Fruit fly (Drosophila melanogaster) whole organism, pupa: ENCODE results near the gene Gr93a.

Source experiments
- CG10348 ChIP-seq: fragments of 200-800 bp; sonication (Bioruptor generic); IDR thresholded peaks from 2 replicates; pipeline ENCODE4 v1.3.6; 2022; ENCODE audit warnings: missing biosample characterization, missing genetic modification characterization
- CG12605 ChIP-seq: fragments of 200-800 bp; sonication (Bioruptor generic); IDR thresholded peaks from 2 replicates; pipeline ENCODE4 v1.3.6; 2022; ENCODE audit warnings: missing biosample characterization, missing genetic modification characterization
- CG13204 ChIP-seq: fragments of 200-800 bp; sonication (Bioruptor generic); optimal IDR thresholded peaks from 2 replicates; lab custom pipeline; 2018; ENCODE audit warnings: missing biosample characterization, mild to moderate bottlenecking, missing genetic modification characterization, moderate library complexity
- CG14655 ChIP-seq: fragments of 200-800 bp; sonication (Bioruptor generic); optimal IDR thresholded peaks from 3 replicates; lab custom pipeline; 2017; ENCODE audit warnings: mild to moderate bottlenecking, missing biosample characterization, missing genetic modification reagents, missing genetic modification characterization
- CG15710 ChIP-seq: fragments of 200-800 bp; sonication (Bioruptor generic); optimal IDR thresholded peaks from 2 replicates; lab custom pipeline; 2018; ENCODE audit warnings: missing biosample characterization, mild to moderate bottlenecking, missing genetic modification characterization, moderate library complexity
- CG17806 ChIP-seq: fragments of 200-800 bp; sonication (Bioruptor generic); optimal IDR thresholded peaks from 2 replicates; lab custom pipeline; 2018; ENCODE audit warnings: missing biosample characterization, mild to moderate bottlenecking, missing genetic modification characterization, moderate library complexity
- CG32121 ChIP-seq: fragments of 200-800 bp; sonication (Bioruptor generic); IDR thresholded peaks from 2 replicates; pipeline ENCODE4 v1.3.6; 2022; ENCODE audit warnings: missing biosample characterization, missing genetic modification characterization
- CG34367 ChIP-seq: fragments of 200-800 bp; sonication (Bioruptor generic); optimal IDR thresholded peaks from 2 replicates; lab custom pipeline; 2018; ENCODE audit warnings: missing biosample characterization, mild to moderate bottlenecking, missing genetic modification characterization
- CG4496 ChIP-seq: fragments of 200-800 bp; sonication (Bioruptor generic); IDR thresholded peaks from 3 replicates; pipeline ENCODE4 v1.3.6; 2022; ENCODE audit warnings: missing biosample characterization, missing genetic modification characterization
- CG8159 ChIP-seq: fragments of 200-800 bp; sonication (Bioruptor generic); optimal IDR thresholded peaks from 3 replicates; lab custom pipeline; 2018; ENCODE audit warnings: missing biosample characterization, mild to moderate bottlenecking, missing genetic modification characterization, moderate library complexity
- CG8301 ChIP-seq: fragments of 200-800 bp; sonication (Bioruptor generic); optimal IDR thresholded peaks from 2 replicates; lab custom pipeline; 2018; ENCODE audit warnings: missing biosample characterization, mild to moderate bottlenecking, missing genetic modification characterization
- CG9948 ChIP-seq: fragments of 200-800 bp; sonication (Bioruptor generic); optimal IDR thresholded peaks from 2 replicates; lab custom pipeline; 2018; ENCODE audit warnings: missing biosample characterization, mild to moderate bottlenecking, missing genetic modification characterization, moderate library complexity
- D1 ChIP-seq: fragments of 200-800 bp; sonication (Bioruptor generic); optimal IDR thresholded peaks from 2 replicates; lab custom pipeline; 2018; ENCODE audit warnings: missing biosample characterization, mild to moderate bottlenecking, missing genetic modification characterization, moderate library complexity
- EcR ChIP-seq: fragments of 200-800 bp; sonication (Bioruptor generic); optimal IDR thresholded peaks from 3 replicates; lab custom pipeline; 2019; ENCODE audit warnings: missing biosample characterization, missing genetic modification characterization, mild to moderate bottlenecking, moderate library complexity, missing genetic modification reagents
- Ets98B ChIP-seq: fragments of 200-800 bp; sonication (Bioruptor generic); IDR thresholded peaks from 2 replicates; pipeline ENCODE4 v1.3.6; 2022; ENCODE audit warnings: missing biosample characterization, missing genetic modification characterization
- Pif1A ChIP-seq: fragments of 200-800 bp; sonication (Bioruptor generic); optimal IDR thresholded peaks from 3 replicates; lab custom pipeline; 2016; ENCODE audit warnings: missing biosample characterization, missing genetic modification characterization
- Pif1B ChIP-seq: fragments of 200-800 bp; sonication (Bioruptor generic); optimal IDR thresholded peaks from 3 replicates; lab custom pipeline; 2016; ENCODE audit warnings: missing biosample characterization, missing genetic modification characterization
- Snoo ChIP-seq: fragments of 200-800 bp; sonication (Bioruptor generic); optimal IDR thresholded peaks from 3 replicates; lab custom pipeline; 2017; ENCODE audit warnings: missing biosample characterization, mild to moderate bottlenecking, missing genetic modification characterization, inconsistent platforms
- fd96Ca ChIP-seq: fragments of 200-800 bp; sonication (Bioruptor generic); IDR thresholded peaks from 3 replicates; pipeline ENCODE4 v1.3.6; 2022; ENCODE audit warnings: missing biosample characterization, missing genetic modification characterization
- gl ChIP-seq: fragments of 200-800 bp; sonication (Bioruptor generic); optimal IDR thresholded peaks from 2 replicates; lab custom pipeline; 2018; ENCODE audit warnings: missing biosample characterization, mild to moderate bottlenecking, missing genetic modification characterization
- rn ChIP-seq: fragments of 200-800 bp; sonication (Bioruptor generic); IDR thresholded peaks from 2 replicates; pipeline ENCODE4 v1.3.6; 2022; ENCODE audit warnings: missing biosample characterization, missing genetic modification characterization

Gr93a gene

DNA sequence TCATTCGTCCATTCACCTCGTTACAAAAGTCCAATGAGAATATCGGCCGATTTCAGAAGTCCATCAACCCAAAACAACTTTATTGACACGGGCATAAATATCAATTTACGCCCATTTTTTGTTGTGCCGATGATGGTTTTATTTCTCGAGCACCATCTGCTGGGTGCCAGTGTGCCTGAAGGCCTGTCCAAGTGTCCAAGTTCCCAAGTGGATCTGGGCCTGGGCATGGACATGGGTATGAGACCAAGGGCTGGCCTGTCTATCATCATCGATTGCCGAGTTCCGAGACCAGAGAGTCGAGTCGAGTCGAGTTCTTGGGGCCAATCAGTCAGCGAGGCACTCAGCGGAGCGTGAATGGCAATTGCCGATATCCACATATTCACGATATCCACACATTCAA is at the start of gene Gr93a:
Gr93a (plus strand) TSS at position 301 of the 400 bp plus-strand sequence.
- TF ChIP-seq EcR (GFP tag; lab: Kevin White, UChicago), result peak; percentile 5
- no peak for TF ChIP-seq rn (GFP tag; lab: Robert Waterston, UW)

DNA sequence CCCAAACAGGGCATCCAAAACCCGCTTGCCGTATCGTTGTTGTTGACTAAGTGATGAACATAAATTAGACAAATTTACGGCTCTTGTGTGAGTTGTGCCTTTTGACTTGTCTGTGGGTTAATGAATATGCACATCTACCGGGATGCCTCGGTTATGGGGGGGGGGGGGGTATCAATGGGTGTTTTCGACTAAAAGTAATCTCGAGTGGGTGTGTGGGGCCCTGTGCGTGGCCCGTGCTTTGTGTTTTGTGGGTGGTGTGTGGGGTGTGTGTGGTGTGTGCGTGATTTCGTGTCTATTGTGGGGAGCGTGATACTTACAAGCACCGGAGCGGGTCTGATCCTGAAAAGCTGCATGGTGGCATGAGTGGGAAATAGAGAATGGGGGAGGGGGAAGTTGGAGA is 41.9 kb upstream of the Gr93a start:
- TF ChIP-seq Pif1B (GFP tag; lab: Kevin White, UChicago) (no peak), CG14655 (no peak), D1 (tag; lab: Kevin White, UChicago) (no peak), CG9948 (tag; lab: Kevin White, UChicago) (no peak), CG12605 (GFP tag; lab: Robert Waterston, UW) (no peak), gl (no peak), CG34367 (no peak)

DNA sequence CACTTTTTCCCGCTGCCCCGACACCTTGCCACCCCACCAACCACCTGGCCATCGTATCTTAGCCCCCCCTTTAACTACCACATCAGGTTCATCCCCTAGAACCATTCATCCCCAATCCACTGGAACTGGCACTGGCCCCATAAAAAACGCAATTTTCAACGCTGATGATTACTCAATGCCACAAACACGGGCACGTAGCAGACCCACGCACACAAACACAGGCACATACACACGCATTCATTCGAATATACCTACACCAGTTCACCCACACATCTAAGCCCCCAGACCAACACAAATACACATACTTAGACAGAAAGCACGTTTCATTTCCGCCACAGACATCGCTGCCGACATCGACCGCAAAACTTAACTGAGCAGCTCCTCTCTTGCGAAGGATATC is 38.5 kb upstream of the Gr93a start:
- no peak for TF ChIP-seq Pif1B (GFP tag; lab: Kevin White, UChicago)
- no peak for TF ChIP-seq D1 (tag; lab: Kevin White, UChicago)
- TF ChIP-seq CG12605 (GFP tag; lab: Robert Waterston, UW), result no peak
- TF ChIP-seq CG13204 (GFP tag; lab: Kevin White, UChicago), result no peak
- no peak for TF ChIP-seq Snoo (tag; lab: Kevin White, UChicago)
- no peak for TF ChIP-seq CG9948 (tag; lab: Kevin White, UChicago)
- TF ChIP-seq rn (GFP tag; lab: Robert Waterston, UW), result no peak
- no peak for TF ChIP-seq CG15710 (tag; lab: Kevin White, UChicago)
- no peak for TF ChIP-seq CG8301 (tag; lab: Kevin White, UChicago)
- TF ChIP-seq CG4496 (GFP tag; lab: Robert Waterston, UW), result no peak
- no peak for TF ChIP-seq CG34367
- no peak for TF ChIP-seq CG10348 (GFP tag; lab: Robert Waterston, UW)
- TF ChIP-seq gl, result no peak
- TF ChIP-seq fd96Ca (GFP tag; lab: Robert Waterston, UW), result no peak
- no peak for TF ChIP-seq CG8159
- TF ChIP-seq, all 21 proteins: peak for 0

DNA sequence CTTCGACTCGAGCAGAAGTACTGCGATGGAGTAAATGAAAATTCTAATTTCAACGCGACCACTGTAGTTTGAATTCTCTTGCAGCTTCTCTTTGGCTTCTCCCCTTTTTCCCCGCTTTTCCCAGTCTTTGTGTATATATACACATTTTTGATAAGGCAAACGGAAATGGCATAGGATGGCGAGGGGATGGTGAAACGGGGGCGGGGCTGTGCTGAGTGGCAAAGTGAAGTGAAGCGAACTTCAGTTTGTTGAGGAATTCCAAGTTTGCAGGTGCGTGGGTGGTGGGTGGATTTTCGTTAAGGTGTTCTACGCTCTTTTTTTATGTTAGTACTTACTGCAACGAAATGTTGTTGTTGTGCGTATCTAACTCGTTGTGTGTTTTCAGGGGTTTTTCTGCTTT is 25.0 kb upstream of the Gr93a start:
- TF ChIP-seq CG10348 (GFP tag; lab: Robert Waterston, UW) (no peak), CG12605 (GFP tag; lab: Robert Waterston, UW) (no peak), Ets98B (GFP tag; lab: Robert Waterston, UW) (no peak), Pif1A (GFP tag; lab: Kevin White, UChicago) (no peak), CG34367 (no peak), CG8159 (no peak), CG4496 (GFP tag; lab: Robert Waterston, UW) (no peak), gl (no peak), CG9948 (tag; lab: Kevin White, UChicago) (no peak), fd96Ca (GFP tag; lab: Robert Waterston, UW) (no peak), CG8301 (tag; lab: Kevin White, UChicago) (no peak), CG14655 (no peak), CG13204 (GFP tag; lab: Kevin White, UChicago) (no peak), Snoo (tag; lab: Kevin White, UChicago) (no peak), CG17806 (tag; lab: Kevin White, UChicago) (no peak), Pif1B (GFP tag; lab: Kevin White, UChicago) (no peak), CG15710 (tag; lab: Kevin White, UChicago) (no peak)

DNA sequence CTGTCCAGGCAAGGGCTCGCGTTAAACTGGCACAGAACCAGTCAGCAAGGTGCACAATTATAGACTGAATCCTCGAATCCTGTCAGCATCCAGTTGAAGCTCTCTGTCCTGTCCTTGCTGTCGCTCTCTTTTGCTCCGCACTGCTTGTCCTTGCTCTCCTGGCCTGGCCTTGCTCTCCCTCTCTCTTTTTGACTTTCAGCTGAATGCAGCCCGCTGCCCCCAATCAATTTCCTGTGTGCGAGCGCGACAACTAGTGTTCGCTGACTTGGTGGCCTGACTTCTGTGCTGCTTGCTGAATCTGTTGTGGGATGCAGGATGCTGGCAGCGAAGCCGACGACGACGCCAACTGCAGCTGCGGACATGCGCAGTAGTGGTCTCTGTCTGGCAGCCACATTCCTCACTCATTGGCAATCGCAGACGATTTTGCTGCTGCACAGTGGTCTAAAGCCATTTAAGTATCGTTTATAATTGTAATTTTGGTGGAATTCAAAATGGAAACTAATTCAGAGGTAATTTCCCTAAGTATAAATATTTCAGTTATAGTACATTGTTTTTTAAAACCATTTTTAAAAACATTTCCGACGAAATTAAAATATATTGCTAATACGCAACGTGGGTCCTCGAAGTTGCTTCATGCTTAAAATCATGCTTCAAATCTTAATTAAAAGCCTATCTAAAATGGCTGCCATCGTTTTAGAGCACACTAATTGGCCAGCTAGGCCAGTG is 23.5 kb upstream of the Gr93a start:
- TF ChIP-seq Pif1B (GFP tag; lab: Kevin White, UChicago), result no peak
- no peak for TF ChIP-seq EcR (GFP tag; lab: Kevin White, UChicago)
- TF ChIP-seq Pif1A (GFP tag; lab: Kevin White, UChicago), result peak; percentile 35
- TF ChIP-seq CG9948 (tag; lab: Kevin White, UChicago), result peak; percentile 27
- TF ChIP-seq CG15710 (tag; lab: Kevin White, UChicago), result peak; percentile 19
- TF ChIP-seq CG17806 (tag; lab: Kevin White, UChicago), result peak; percentile 13
- peak; percentile 25 for TF ChIP-seq CG8301 (tag; lab: Kevin White, UChicago)
- TF ChIP-seq CG14655, result peak; percentile 24
- TF ChIP-seq CG8159, result peak; percentile 45

DNA sequence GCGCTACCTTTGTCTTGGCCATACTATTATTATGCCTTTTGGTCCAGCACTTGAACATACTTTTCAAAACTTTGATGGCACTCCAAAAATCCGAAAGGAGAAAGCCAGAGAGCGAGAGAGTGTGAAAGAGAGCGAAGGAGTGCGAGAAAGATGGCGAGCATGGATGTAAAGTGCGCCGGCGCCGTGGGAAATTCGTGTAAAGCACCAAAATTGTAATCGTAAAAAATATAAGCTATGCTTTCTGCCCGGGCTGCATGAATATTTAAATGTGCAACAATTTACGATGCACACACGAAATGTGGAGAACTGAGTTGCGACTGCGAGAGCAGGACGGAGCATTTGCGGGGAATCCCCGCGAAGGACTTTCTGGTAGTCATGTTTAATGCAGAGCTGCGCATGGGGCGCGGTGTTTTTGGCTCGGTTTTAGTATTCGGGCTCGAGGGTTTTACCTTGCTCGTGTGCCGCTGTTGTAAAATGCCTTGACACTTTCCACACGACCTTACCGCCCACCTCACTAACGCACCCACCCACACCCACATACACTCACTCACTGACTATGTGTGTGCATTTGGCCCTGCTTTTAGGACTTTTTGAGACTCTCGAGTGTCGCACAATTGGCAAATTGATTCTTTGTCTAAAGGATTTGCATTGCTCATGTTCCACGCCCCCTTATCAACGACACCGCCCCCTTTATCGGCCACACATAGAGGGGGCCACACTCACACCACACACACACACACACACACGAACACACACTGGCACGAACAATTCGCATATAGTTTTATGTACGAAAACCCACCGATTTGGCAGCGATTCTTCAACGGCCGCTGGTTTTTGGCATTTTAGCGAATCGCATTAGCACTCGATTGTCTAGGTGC is 10.4 kb upstream of the Gr93a start:
- TF ChIP-seq CG4496 (GFP tag; lab: Robert Waterston, UW) (peak; percentile 26; the same call in 1 of the 3 replicates), CG32121 (GFP tag; lab: Robert Waterston, UW) (no peak), CG12605 (GFP tag; lab: Robert Waterston, UW) (no peak), CG17806 (tag; lab: Kevin White, UChicago) (no peak), EcR (GFP tag; lab: Kevin White, UChicago) (peak; percentile 15), CG8159 (no peak)
